Fruit fly (Drosophila melanogaster): Measurements from ENCODE around the gene CG13280.

Gene CG13280

dm6 chr2L:16820993-16821392 lies at the start of gene CG13280:
Gene CG13280 (minus strand): TSS chr2L:16821093.
- TF ChIP-seq CG2199 (GFP tag; IDR thresholded peaks at IDR 0.05) (no peak), Nf-YB (GFP tag; optimal IDR thresholded peaks at IDR 0.05) (no peak), sqz (GFP tag; optimal IDR thresholded peaks at IDR 0.05) (no peak), CG11398 (GFP tag; optimal IDR thresholded peaks at IDR 0.05) (no peak), CG8944 (GFP tag; optimal IDR thresholded peaks at IDR 0.05) (no peak), CG17912 (GFP tag; optimal IDR thresholded peaks at IDR 0.05) (no peak), nerfin-1 (tag; optimal IDR thresholded peaks at IDR 0.05) (no peak), Jarid2 (GFP tag; optimal IDR thresholded peaks at IDR 0.05) (no peak), sr (GFP tag; IDR thresholded peaks at IDR 0.05) (no peak), Tbp (GFP tag; optimal IDR thresholded peaks at IDR 0.05) (no peak), crol (GFP tag; IDR thresholded peaks at IDR 0.05) (no peak), MESR4 (GFP tag; optimal IDR thresholded peaks at IDR 0.05) (no peak), tgo (GFP tag; IDR thresholded peaks at IDR 0.05) (no peak), luna (GFP tag; optimal IDR thresholded peaks at IDR 0.05) (no peak), otp (GFP tag; IDR thresholded peaks at IDR 0.05) (no peak), pan (optimal IDR thresholded peaks at IDR 0.05) (no peak), pan (GFP tag; optimal IDR thresholded peaks at IDR 0.05 in 1 of 2, IDR thresholded peaks at IDR 0.05 in 1 of 2) (no peak), bowl (GFP tag; IDR thresholded peaks at IDR 0.05) (no peak), CG33557 (GFP tag; optimal IDR thresholded peaks at IDR 0.05) (no peak), caup (GFP tag; optimal IDR thresholded peaks at IDR 0.05; ENCODE audit: severe bottlenecking) (no peak), nerfin-2 (GFP tag; IDR thresholded peaks at IDR 0.05; ENCODE audit: partially characterized antibody) (no peak)

dm6 chr2L:16868897-16869324 lies 48.0 kb upstream of the CG13280 start:
- no peak for TF ChIP-seq ato (GFP tag; IDR thresholded peaks at IDR 0.05; ENCODE audit: partially characterized antibody)
- TF ChIP-seq MBD-R2 (GFP tag; IDR thresholded peaks at IDR 0.05) = no peak
- no peak for TF ChIP-seq CG12104 (GFP tag; optimal IDR thresholded peaks at IDR 0.05)
- peak; percentile 49 for TF ChIP-seq CG10543 (GFP tag; optimal IDR thresholded peaks at IDR 0.05)
- TF ChIP-seq repo (GFP tag; optimal IDR thresholded peaks at IDR 0.05) = no peak
- TF ChIP-seq CG18599 (GFP tag; optimal IDR thresholded peaks at IDR 0.05) = peak; percentile 41
- no peak for TF ChIP-seq Jarid2 (GFP tag; optimal IDR thresholded peaks at IDR 0.05)
- TF ChIP-seq lola (GFP tag; optimal IDR thresholded peaks at IDR 0.05) = peak in 1 of 3 experiments; percentile 23
- TF ChIP-seq CG8478 (optimal IDR thresholded peaks at IDR 0.05) = no peak
- no peak for TF ChIP-seq HLHmδ (GFP tag; optimal IDR thresholded peaks at IDR 0.05)
- TF ChIP-seq CG10462 (GFP tag; optimal IDR thresholded peaks at IDR 0.05) = no peak
- TF ChIP-seq gcm (GFP tag; optimal IDR thresholded peaks at IDR 0.05) = no peak
- TF ChIP-seq sc (optimal IDR thresholded peaks at IDR 0.05) = no peak
- TF ChIP-seq sc (GFP tag; optimal IDR thresholded peaks at IDR 0.05) = peak; percentile 20
- no peak for TF ChIP-seq CG6765 (GFP tag; optimal IDR thresholded peaks at IDR 0.05)
- no peak for TF ChIP-seq CG10654 (GFP tag; optimal IDR thresholded peaks at IDR 0.05)
- no peak for TF ChIP-seq Sry-δ (GFP tag; optimal IDR thresholded peaks at IDR 0.05)
- TF ChIP-seq CG11085 (GFP tag; IDR thresholded peaks at IDR 0.05) = no peak
- TF ChIP-seq Bdp1 (GFP tag; optimal IDR thresholded peaks at IDR 0.05) = no peak
- TF ChIP-seq trem (tag; optimal IDR thresholded peaks at IDR 0.05) = no peak
- no peak for TF ChIP-seq CG4707 (GFP tag; optimal IDR thresholded peaks at IDR 0.05)
- peak; percentile 57 for TF ChIP-seq tgo (GFP tag; IDR thresholded peaks at IDR 0.05)
- no peak for TF ChIP-seq CG14014 (GFP tag; IDR thresholded peaks at IDR 0.05)
- TF ChIP-seq sqz (GFP tag; optimal IDR thresholded peaks at IDR 0.05) = no peak
- TF ChIP-seq Eip74EF (GFP tag; optimal IDR thresholded peaks at IDR 0.05) = no peak
- TF ChIP-seq sens-2 (GFP tag; IDR thresholded peaks at IDR 0.05) = no peak
- TF ChIP-seq ara (GFP tag; IDR thresholded peaks at IDR 0.05) = no peak
- no peak for TF ChIP-seq psq (GFP tag; optimal IDR thresholded peaks at IDR 0.05)
- TF ChIP-seq aop (GFP tag; IDR thresholded peaks at IDR 0.05) = no peak
- TF ChIP-seq Poxn (GFP tag; IDR thresholded peaks at IDR 0.05) = no peak
- TF ChIP-seq kay (GFP tag; optimal IDR thresholded peaks at IDR 0.05) = no peak
- TF ChIP-seq Doc3 (GFP tag; IDR thresholded peaks at IDR 0.05; ENCODE audit: partially characterized antibody) = no peak
- TF ChIP-seq Vsx1 (GFP tag; optimal IDR thresholded peaks at IDR 0.05) = peak; percentile 29

Data from whole organism, embryonic.